Worm (Caenorhabditis elegans): ENCODE measurements around the gene crld-1.
A peak's percentile ranks its signal among the peaks of the same experiment; 100 is the strongest.

ce11 chrIV:13179295-13179694 lies 25.1 kb upstream of the crld-1 start, which contains the start of gene lev-1:
- TF ChIP-seq ama-1 (optimal IDR thresholded peaks at IDR 0.05) (no peak), ets-7 (tag; optimal IDR thresholded peaks at IDR 0.05) (no peak), hnd-1 (tag; optimal IDR thresholded peaks at IDR 0.05) (no peak), flt-1 (GFP tag; IDR thresholded peaks at IDR 0.05) (no peak), tbx-11 (GFP tag; IDR thresholded peaks at IDR 0.05) (no peak), hmbx-1 (tag; optimal IDR thresholded peaks at IDR 0.05) (no peak), pes-1 (GFP tag; IDR thresholded peaks at IDR 0.05) (no peak), F13C5.2 (tag; optimal IDR thresholded peaks at IDR 0.05) (peak; percentile 8), tra-4 (tag; optimal IDR thresholded peaks at IDR 0.05) (no peak), scrt-1 (GFP tag; IDR thresholded peaks at IDR 0.05) (no peak), aly-1 (tag; optimal IDR thresholded peaks at IDR 0.05) (no peak), tbx-37 (GFP tag; conservative IDR thresholded peaks at IDR 0.05) (no peak), ceh-36 (tag; optimal IDR thresholded peaks at IDR 0.05) (no peak), ceh-13 (GFP tag; optimal IDR thresholded peaks at IDR 0.05) (no peak)

Data from whole organism, early embryonic.